Fruit fly (Drosophila melanogaster) whole organism, embryonic: ENCODE data around the gene Cpr30B.

Experiments
- Atf-2 ChIP-seq: fragments of 200-800 bp; sonication (Bioruptor generic); optimal IDR thresholded peaks from 2 replicates; lab custom pipeline; 2016; ENCODE audit warnings: missing biosample characterization, missing genetic modification characterization
- Awh ChIP-seq: fragments of 200-800 bp; sonication (Bioruptor generic); IDR thresholded peaks from 2 replicates; pipeline ENCODE4, ENCODE4 v1.3.6; 2022; ENCODE audit warnings: missing biosample characterization, missing genetic modification characterization
- Bdp1 ChIP-seq: fragments of 200-800 bp; sonication (Bioruptor generic); optimal IDR thresholded peaks from 3 replicates; lab custom pipeline; 2016; ENCODE audit warnings: missing biosample characterization, missing genetic modification characterization
- CG10321 ChIP-seq: fragments of 200-800 bp; sonication (Bioruptor generic); IDR thresholded peaks from 2 replicates; pipeline ENCODE4 v1.3.6; 2022; ENCODE audit warnings: missing biosample characterization, missing genetic modification characterization
- CG10959 ChIP-seq: fragments of 200-800 bp; sonication (Bioruptor generic); IDR thresholded peaks from 2 replicates; pipeline ENCODE4 v1.3.6; 2022; ENCODE audit warnings: missing biosample characterization, missing genetic modification characterization
- CG11093 ChIP-seq: fragments of 200-800 bp; sonication (Bioruptor generic); IDR thresholded peaks from 3 replicates; pipeline ENCODE4 v1.3.6; 2022; ENCODE audit warnings: missing biosample characterization, missing genetic modification characterization
- CG11695 ChIP-seq: fragments of 200-800 bp; sonication (Bioruptor generic); IDR thresholded peaks from 3 replicates; pipeline ENCODE4 v1.3.6; 2022; ENCODE audit warnings: missing biosample characterization, missing genetic modification characterization
- CG12155 ChIP-seq: fragments of 200-800 bp; sonication (Bioruptor generic); optimal IDR thresholded peaks from 3 replicates; lab custom pipeline; 2016; ENCODE audit warnings: missing biosample characterization, missing genetic modification characterization
- CG12219 ChIP-seq: fragments of 200-800 bp; sonication (Bioruptor generic); optimal IDR thresholded peaks from 3 replicates; lab custom pipeline; 2018; ENCODE audit warnings: missing biosample characterization, mild to moderate bottlenecking, missing genetic modification characterization
- CG14965 ChIP-seq: fragments of 200-800 bp; sonication (Bioruptor generic); optimal IDR thresholded peaks from 2 replicates; lab custom pipeline; 2016; ENCODE audit warnings: missing biosample characterization, missing genetic modification characterization, borderline replicate concordance
- CG17802 ChIP-seq: fragments of 200-800 bp; sonication (Bioruptor generic); optimal IDR thresholded peaks from 2 replicates; lab custom pipeline; 2018; ENCODE audit warnings: missing biosample characterization, mild to moderate bottlenecking, missing genetic modification characterization, moderate library complexity
- CG18764 ChIP-seq: fragments of 200-800 bp; sonication (Bioruptor generic); optimal IDR thresholded peaks from 3 replicates; lab custom pipeline; 2016; ENCODE audit warnings: missing biosample characterization, missing genetic modification characterization
- CG30020 ChIP-seq: fragments of 200-800 bp; optimal IDR thresholded peaks from 2 replicates; lab custom pipeline; 2019; ENCODE audit warnings: missing biosample characterization, mild to moderate bottlenecking, missing genetic modification characterization, moderate library complexity
- CG32532 ChIP-seq: fragments of 200-800 bp; sonication (Bioruptor generic); IDR thresholded peaks from 2 replicates; pipeline ENCODE4 v1.3.6; 2022; ENCODE audit warnings: missing biosample characterization, missing genetic modification characterization
- CG3838 ChIP-seq: fragments of 200-800 bp; sonication (Bioruptor generic); optimal IDR thresholded peaks from 3 replicates; lab custom pipeline; 2016; ENCODE audit warnings: missing biosample characterization, missing genetic modification characterization
- CG4617 ChIP-seq: fragments of 200-800 bp; sonication (Bioruptor generic); optimal IDR thresholded peaks from 3 replicates; lab custom pipeline; 2016; ENCODE audit warnings: missing biosample characterization, missing genetic modification characterization, borderline replicate concordance
- CG6683 ChIP-seq: fragments of 200-800 bp; sonication (Bioruptor generic); optimal IDR thresholded peaks from 2 replicates; lab custom pipeline; 2017; ENCODE audit warnings: missing biosample characterization, mild to moderate bottlenecking, missing genetic modification characterization, missing genetic modification reagents
- CG7745 ChIP-seq: fragments of 200-800 bp; sonication (Bioruptor generic); optimal IDR thresholded peaks from 2 replicates; lab custom pipeline; 2018; ENCODE audit warnings: missing biosample characterization, mild to moderate bottlenecking, missing genetic modification characterization, moderate library complexity
- CG8944 ChIP-seq: fragments of 200-800 bp; sonication (Bioruptor generic); optimal IDR thresholded peaks from 3 replicates; lab custom pipeline; 2016; ENCODE audit warnings: missing biosample characterization, missing genetic modification characterization
- Elba2 ChIP-seq: fragments of 200-800 bp; sonication (Bioruptor generic); optimal IDR thresholded peaks from 3 replicates; lab custom pipeline; 2016; ENCODE audit warnings: missing biosample characterization, missing genetic modification characterization
- Ets65A ChIP-seq: fragments of 200-800 bp; sonication (Bioruptor generic); peaks from one replicate; lab custom pipeline; 2016; ENCODE audit warnings: missing biosample characterization, missing genetic modification characterization
- H15 ChIP-seq: fragments of 200-800 bp; sonication (Bioruptor generic); IDR thresholded peaks from 3 replicates; pipeline ENCODE4 v1.3.6; 2022; ENCODE audit warnings: missing biosample characterization, missing genetic modification characterization
- HLH4C ChIP-seq: fragments of 200-800 bp; sonication (Bioruptor generic); IDR thresholded peaks from 3 replicates; pipeline ENCODE4 v1.3.6; 2022; ENCODE audit warnings: missing biosample characterization, missing genetic modification characterization; ENCODE audit not compliant: partially characterized antibody
- Hr78 ChIP-seq, 2 experiments: fragments of 200-800 bp in 1 of 2; fragments of >200 bp in 1 of 2; sonication (Bioruptor generic) in 1 of 2; optimal IDR thresholded peaks; 2 replicates each; lab custom pipeline; 2017 to 2019; ENCODE audit warnings: missing biosample characterization in 2 of 2, missing genetic modification characterization in 2 of 2, mild to moderate bottlenecking in 1 of 2, moderate library complexity in 1 of 2
- MTF-1 ChIP-seq: fragments of 200-800 bp; sonication (Bioruptor generic); optimal IDR thresholded peaks from 2 replicates; lab custom pipeline; 2018; ENCODE audit warnings: missing biosample characterization, mild to moderate bottlenecking, missing genetic modification characterization, borderline replicate concordance
- Oli ChIP-seq: fragments of 200-800 bp; sonication (Bioruptor generic); optimal IDR thresholded peaks from 2 replicates; lab custom pipeline; 2018; ENCODE audit warnings: missing biosample characterization, mild to moderate bottlenecking, missing genetic modification characterization, moderate library complexity
- Rfx ChIP-seq: fragments of 200-800 bp; sonication (Bioruptor generic); IDR thresholded peaks from 2 replicates; pipeline ENCODE4 v1.3.6; 2022; ENCODE audit warnings: missing biosample characterization, missing genetic modification characterization
- Sin3A ChIP-seq: fragments of >200 bp; optimal IDR thresholded peaks from 2 replicates; lab custom pipeline; 2018
- chn ChIP-seq: fragments of 200-800 bp; sonication (Bioruptor generic); optimal IDR thresholded peaks from 2 replicates; lab custom pipeline; 2016; ENCODE audit warnings: missing biosample characterization, missing genetic modification characterization
- dmrt11E ChIP-seq: fragments of 200-800 bp; sonication (Bioruptor generic); optimal IDR thresholded peaks from 3 replicates; lab custom pipeline; 2018; ENCODE audit warnings: missing biosample characterization, mild to moderate bottlenecking, missing genetic modification characterization, moderate library complexity
- ems ChIP-seq: fragments of 200-800 bp; sonication (Bioruptor generic); optimal IDR thresholded peaks from 3 replicates; lab custom pipeline; 2016; ENCODE audit warnings: missing biosample characterization, missing genetic modification characterization
- fd3F ChIP-seq: fragments of 200-800 bp; sonication (Bioruptor generic); optimal IDR thresholded peaks from 2 replicates; lab custom pipeline; 2018; ENCODE audit warnings: missing biosample characterization, mild to moderate bottlenecking, missing genetic modification characterization, moderate library complexity
- fd64A ChIP-seq: fragments of 200-800 bp; sonication (Bioruptor generic); optimal IDR thresholded peaks from 3 replicates; lab custom pipeline; 2018; ENCODE audit warnings: missing biosample characterization, mild to moderate bottlenecking, missing genetic modification characterization
- gcm ChIP-seq: fragments of 200-800 bp; sonication (Bioruptor generic); optimal IDR thresholded peaks from 2 replicates; lab custom pipeline; 2019; ENCODE audit warnings: missing biosample characterization, mild to moderate bottlenecking, missing genetic modification characterization, moderate library complexity
- her ChIP-seq: fragments of 200-800 bp; sonication (Bioruptor generic); optimal IDR thresholded peaks from 2 replicates; lab custom pipeline; 2016; ENCODE audit warnings: missing biosample characterization, missing genetic modification characterization
- kay ChIP-seq: fragments of 200-800 bp; sonication (Bioruptor generic); optimal IDR thresholded peaks from 2 replicates; lab custom pipeline; 2016; ENCODE audit warnings: missing biosample characterization, missing genetic modification characterization
- p53 ChIP-seq: fragments of 200-800 bp; sonication (Bioruptor generic); optimal IDR thresholded peaks from 2 replicates; lab custom pipeline; 2016; ENCODE audit warnings: missing biosample characterization, missing genetic modification characterization
- pho ChIP-seq: fragments of 200-800 bp; sonication (Bioruptor generic); optimal IDR thresholded peaks from 2 replicates; lab custom pipeline; 2016; ENCODE audit warnings: missing biosample characterization, missing genetic modification characterization
- run ChIP-seq: fragments of 200-800 bp; sonication (Bioruptor generic); optimal IDR thresholded peaks from 3 replicates; lab custom pipeline; 2018; ENCODE audit warnings: missing biosample characterization, mild to moderate bottlenecking, missing genetic modification characterization
- seq ChIP-seq: fragments of 200-800 bp; sonication (Bioruptor generic); IDR thresholded peaks from 2 replicates; pipeline ENCODE4 v1.3.6; 2022; ENCODE audit warnings: missing biosample characterization, missing genetic modification characterization
- slbo ChIP-seq: fragments of 200-800 bp; sonication (Bioruptor generic); IDR thresholded peaks from 2 replicates; pipeline ENCODE4 v1.3.6; 2022; ENCODE audit warnings: missing biosample characterization, missing genetic modification characterization
- so ChIP-seq: fragments of 200-800 bp; sonication (Bioruptor generic); IDR thresholded peaks from 3 replicates; pipeline ENCODE4 v1.3.6; 2022; ENCODE audit warnings: missing biosample characterization, missing genetic modification characterization
- tap ChIP-seq: fragments of 200-800 bp; optimal IDR thresholded peaks from 3 replicates; lab custom pipeline; 2019; ENCODE audit warnings: missing biosample characterization, mild to moderate bottlenecking, missing genetic modification characterization, moderate library complexity
- tgo ChIP-seq: fragments of 200-800 bp; sonication (Bioruptor generic); IDR thresholded peaks from 3 replicates; pipeline ENCODE4 v1.3.6; 2022; ENCODE audit warnings: missing biosample characterization, missing genetic modification characterization
- ttk ChIP-seq: fragments of 200-800 bp; sonication (Bioruptor generic); IDR thresholded peaks from 2 replicates; pipeline ENCODE4 v2.1.2; 2022; ENCODE audit warnings: missing biosample characterization, missing genetic modification characterization
- vfl ChIP-seq: fragments of 200-800 bp; sonication (Bioruptor generic); optimal IDR thresholded peaks from 2 replicates; lab custom pipeline; 2016; ENCODE audit warnings: missing biosample characterization, missing genetic modification characterization
- vnd ChIP-seq: fragments of 200-800 bp; sonication (Bioruptor generic); IDR thresholded peaks from 3 replicates; pipeline ENCODE4 v1.3.6; 2022; ENCODE audit warnings: missing biosample characterization, missing genetic modification characterization; ENCODE audit not compliant: partially characterized antibody
- vvl ChIP-seq: fragments of 200-800 bp; sonication (Bioruptor generic); IDR thresholded peaks from 2 replicates; pipeline ENCODE4 v1.3.6; 2022; ENCODE audit warnings: missing biosample characterization, missing genetic modification characterization
- wor ChIP-seq: fragments of 200-800 bp; sonication (Bioruptor generic); IDR thresholded peaks from 2 replicates; pipeline ENCODE4 v1.3.6; 2022; ENCODE audit warnings: missing biosample characterization, missing genetic modification characterization
- zen ChIP-seq: fragments of 200-800 bp; sonication (Bioruptor generic); optimal IDR thresholded peaks from 3 replicates; lab custom pipeline; 2018; ENCODE audit warnings: missing biosample characterization, mild to moderate bottlenecking, missing genetic modification characterization, moderate library complexity
- zfh1 ChIP-seq: fragments of 200-800 bp; sonication (Bioruptor generic); IDR thresholded peaks from 3 replicates; pipeline ENCODE4 v1.3.6; 2022; ENCODE audit warnings: missing biosample characterization, missing genetic modification characterization

The Cpr30B gene

dm6 chr2L:9567398-9567856 lies 24.7 kb downstream of the Cpr30B start (continued):
- peak; percentile 95 for TF ChIP-seq p53
- peak; percentile 100 for TF ChIP-seq MTF-1 (GFP tag; lab: Kevin White, UChicago)
- TF ChIP-seq pho = peak; percentile 90
- TF ChIP-seq Hr78 (GFP tag; optimal IDR thresholded peaks at IDR 0.05; lab: Kevin White, UChicago) = peak in 1 of 2 experiments; percentile 85
- peak; percentile 65 for TF ChIP-seq kay (GFP tag; lab: Kevin White, UChicago)
- no peak for TF ChIP-seq Elba2
- TF ChIP-seq seq (GFP tag; lab: Robert Waterston, UW) = peak; percentile 98
- TF ChIP-seq zen (tag; lab: Kevin White, UChicago) = peak; percentile 71
- peak; percentile 98 for TF ChIP-seq Awh (GFP tag; lab: Robert Waterston, UW)
- peak; percentile 91 for TF ChIP-seq tgo (GFP tag; lab: Robert Waterston, UW)
- peak; percentile 97 for TF ChIP-seq run (tag; lab: Kevin White, UChicago)
- peak; percentile 94 for TF ChIP-seq Oli (tag; lab: Kevin White, UChicago)
- peak; percentile 33; the same call in 1 of the 3 replicates for TF ChIP-seq CG11093 (GFP tag; lab: Robert Waterston, UW)
- TF ChIP-seq CG7745 (tag; lab: Kevin White, UChicago) = peak; percentile 75
- peak; percentile 95 for TF ChIP-seq H15 (GFP tag; lab: Robert Waterston, UW)
- TF ChIP-seq CG30020 (tag; lab: Kevin White, UChicago) = peak; percentile 54
- TF ChIP-seq ttk (GFP tag; lab: Robert Waterston, UW) = peak; percentile 95
- TF ChIP-seq CG4617 (GFP tag; lab: Kevin White, UChicago) = peak; percentile 88
- TF ChIP-seq CG32532 (GFP tag; lab: Robert Waterston, UW) = peak; percentile 98
- TF ChIP-seq tap (tag; lab: Kevin White, UChicago) = peak; percentile 94
- TF ChIP-seq CG18764 = peak; percentile 96
- TF ChIP-seq CG10321 (GFP tag; lab: Robert Waterston, UW) = peak; percentile 86
- TF ChIP-seq Atf-2 (GFP tag; lab: Kevin White, UChicago) = peak; percentile 82
- TF ChIP-seq CG6683 (GFP tag; lab: Kevin White, UChicago) = peak; percentile 98
- TF ChIP-seq Bdp1 (GFP tag; lab: Kevin White, UChicago) = peak; percentile 90
- peak; percentile 95 for TF ChIP-seq zfh1
- TF ChIP-seq CG12155 (GFP tag; lab: Kevin White, UChicago) = peak; percentile 87
- TF ChIP-seq CG8944 (GFP tag; lab: Kevin White, UChicago) = peak; percentile 64
- peak; percentile 84 for TF ChIP-seq wor (GFP tag; lab: Robert Waterston, UW)
- TF ChIP-seq CG17802 = peak; percentile 91
- TF ChIP-seq dmrt11E (tag; lab: Kevin White, UChicago) = peak; percentile 44
- TF ChIP-seq chn (GFP tag; lab: Kevin White, UChicago) = peak; percentile 90
- TF ChIP-seq vnd (GFP tag; lab: Robert Waterston, UW) = no peak
- TF ChIP-seq CG3838 (GFP tag; lab: Kevin White, UChicago) = peak; percentile 100
- peak; percentile 94 for TF ChIP-seq CG11695
- TF ChIP-seq vvl (GFP tag; lab: Robert Waterston, UW) = peak; percentile 99
- peak; percentile 72 for TF ChIP-seq CG10959 (GFP tag; lab: Robert Waterston, UW)
- TF ChIP-seq Ets65A = peak; percentile 99
- TF ChIP-seq CG12219 (GFP tag; lab: Kevin White, UChicago) = peak; percentile 98
- TF ChIP-seq Sin3A (lab: Kevin White, UChicago) = no peak
- TF ChIP-seq so = peak; percentile 99
- TF ChIP-seq slbo = peak; percentile 88
- peak; percentile 99 for TF ChIP-seq gcm
- TF ChIP-seq Rfx (GFP tag; lab: Robert Waterston, UW) = peak; percentile 98
- peak; percentile 100 for TF ChIP-seq fd64A (GFP tag; lab: Kevin White, UChicago)
- TF ChIP-seq ems (GFP tag; lab: Kevin White, UChicago) = peak; percentile 95
- peak; percentile 96 for TF ChIP-seq her (GFP tag; lab: Kevin White, UChicago)
- peak; percentile 92 for TF ChIP-seq vfl
- no peak for TF ChIP-seq HLH4C (GFP tag; lab: Robert Waterston, UW)
- TF ChIP-seq CG14965 (GFP tag; lab: Kevin White, UChicago) = peak; percentile 86
- TF ChIP-seq fd3F = peak; percentile 98
